Fruit fly (Drosophila melanogaster) whole organism, adult: ENCODE results near the gene Pgant35A.

Source experiments
- CG5204 ChIP-seq: fragments of 200-800 bp; sonication (Bioruptor generic); optimal IDR thresholded peaks from 2 replicates; lab custom pipeline; 2016; ENCODE audit warnings: missing biosample characterization, missing genetic modification characterization
- Mnt ChIP-seq: fragments of 200-800 bp; sonication (Bioruptor generic); optimal IDR thresholded peaks from 2 replicates; lab custom pipeline; 2016; ENCODE audit warnings: missing biosample characterization, mild to moderate bottlenecking, missing genetic modification characterization
- cic ChIP-seq: fragments of 200-800 bp; sonication (Bioruptor generic); optimal IDR thresholded peaks from 2 replicates; lab custom pipeline; 2017; ENCODE audit warnings: missing biosample characterization, mild to moderate bottlenecking, missing genetic modification characterization, moderate library complexity
- cnc ChIP-seq, 2 experiments: fragments of >200 bp; optimal IDR thresholded peaks; 2 replicates each; lab custom pipeline; 2017

dm6 chr2L:14374024-14374423, 15.0 kb downstream of the Pgant35A start:
- TF ChIP-seq cic (GFP tag; lab: Kevin White, UChicago) (no peak), Mnt (GFP tag; lab: Kevin White, UChicago) (no peak), cnc (optimal IDR thresholded peaks at IDR 0.05; lab: Kevin White, UChicago) (no peak), CG5204 (GFP tag; lab: Kevin White, UChicago) (no peak)
